Worm (Caenorhabditis elegans): ENCODE results near the gene W01C9.2.

The W01C9.2 gene

ce11 chrII:8546975-8547374 is 10.8 kb downstream of the W01C9.2 start:
- peak; percentile 54 for TF ChIP-seq K09A11.1 (tag; optimal IDR thresholded peaks at IDR 0.05; ENCODE audit: insufficient read depth)
- peak; percentile 63 for TF ChIP-seq sdc-2 (tag; optimal IDR thresholded peaks at IDR 0.05)
- peak; percentile 59 for TF ChIP-seq Y22D7AL.16 (tag; optimal IDR thresholded peaks at IDR 0.05)
- TF ChIP-seq tbx-2 (tag; optimal IDR thresholded peaks at IDR 0.05), result peak; percentile 88
- no peak for TF ChIP-seq lim-6 (tag; optimal IDR thresholded peaks at IDR 0.05)
- TF ChIP-seq ets-4 (tag; optimal IDR thresholded peaks at IDR 0.05), result peak; percentile 71
- TF ChIP-seq rnt-1 (tag; optimal IDR thresholded peaks at IDR 0.05), result peak; percentile 79
- peak; percentile 89 for TF ChIP-seq dve-1 (tag; optimal IDR thresholded peaks at IDR 0.05)
- TF ChIP-seq ceh-9 (tag; optimal IDR thresholded peaks at IDR 0.05), result peak; percentile 33
- TF ChIP-seq lin-11 (tag; optimal IDR thresholded peaks at IDR 0.05), result peak; percentile 83
- no peak for TF ChIP-seq fkh-10 (GFP tag; optimal IDR thresholded peaks at IDR 0.05)
- peak; percentile 82 for TF ChIP-seq ceh-48 (tag; optimal IDR thresholded peaks at IDR 0.05)
- TF ChIP-seq T23F11.4 (GFP tag; optimal IDR thresholded peaks at IDR 0.05), result peak; percentile 61
- TF ChIP-seq F13H6.1 (tag; optimal IDR thresholded peaks at IDR 0.05), result peak; percentile 46
- TF ChIP-seq ceh-45 (GFP tag; IDR thresholded peaks at IDR 0.05), result peak; percentile 76; the same call in 1 of the 2 replicates
- TF ChIP-seq unc-86 (tag; optimal IDR thresholded peaks at IDR 0.05), result peak; percentile 80
- peak; percentile 33 for TF ChIP-seq zip-5 (tag; optimal IDR thresholded peaks at IDR 0.05)
- peak; percentile 51 for TF ChIP-seq nfya-1 (tag; optimal IDR thresholded peaks at IDR 0.05)
- TF ChIP-seq ref-2 (tag; optimal IDR thresholded peaks at IDR 0.05), result no peak
- TF ChIP-seq madf-2 (tag; optimal IDR thresholded peaks at IDR 0.05), result peak; percentile 67
- TF ChIP-seq hlh-6 (tag; optimal IDR thresholded peaks at IDR 0.05), result peak; percentile 85
- peak; percentile 81 for TF ChIP-seq ceh-19 (GFP tag; optimal IDR thresholded peaks at IDR 0.05)
- peak; percentile 83 for TF ChIP-seq eyg-1 (tag; optimal IDR thresholded peaks at IDR 0.05)
- TF ChIP-seq pat-9 (tag; optimal IDR thresholded peaks at IDR 0.05), result peak; percentile 83
- peak; percentile 49 for TF ChIP-seq pqm-1 (tag; optimal IDR thresholded peaks at IDR 0.05)
- TF ChIP-seq ama-1 (optimal IDR thresholded peaks at IDR 0.05), result no peak
- no peak for TF ChIP-seq nhr-11 (tag; optimal IDR thresholded peaks at IDR 0.05)
- no peak for TF ChIP-seq elt-4 (tag; optimal IDR thresholded peaks at IDR 0.05)
- peak; percentile 82 for TF ChIP-seq hlh-13 (GFP tag; optimal IDR thresholded peaks at IDR 0.05)
- TF ChIP-seq ceh-24 (tag; optimal IDR thresholded peaks at IDR 0.05), result peak; percentile 65
- peak; percentile 23 for TF ChIP-seq odd-2 (tag; optimal IDR thresholded peaks at IDR 0.05)
- TF ChIP-seq tbx-7 (tag; optimal IDR thresholded peaks at IDR 0.05), result peak; percentile 70
- peak; percentile 78 for TF ChIP-seq fkh-6 (tag; optimal IDR thresholded peaks at IDR 0.05)
- peak; percentile 28 for TF ChIP-seq ceh-30 (tag; optimal IDR thresholded peaks at IDR 0.05)
- TF ChIP-seq ceh-6 (GFP tag; optimal IDR thresholded peaks at IDR 0.05), result peak; percentile 87
- peak; percentile 71; the same call in 1 of the 2 replicates for TF ChIP-seq unc-3 (GFP tag; conservative IDR thresholded peaks at IDR 0.05)
- peak; percentile 75 for TF ChIP-seq unc-3 (tag; optimal IDR thresholded peaks at IDR 0.05)
- TF ChIP-seq ztf-16 (tag; optimal IDR thresholded peaks at IDR 0.05), result peak; percentile 75
- TF ChIP-seq unc-42 (tag; optimal IDR thresholded peaks at IDR 0.05), result peak; percentile 6
- peak; percentile 78 for TF ChIP-seq C38D4.7 (GFP tag; optimal IDR thresholded peaks at IDR 0.05)
- TF ChIP-seq elt-2 (tag; optimal IDR thresholded peaks at IDR 0.05), result peak; percentile 92
- TF ChIP-seq sox-4 (tag; optimal IDR thresholded peaks at IDR 0.05), result peak; percentile 84
- TF ChIP-seq ceh-31 (tag; optimal IDR thresholded peaks at IDR 0.05), result peak; percentile 66
- peak; percentile 61 for TF ChIP-seq hlh-15 (tag; optimal IDR thresholded peaks at IDR 0.05)
- peak; percentile 74 for TF ChIP-seq ceh-2 (tag; optimal IDR thresholded peaks at IDR 0.05)
- TF ChIP-seq pros-1 (tag; optimal IDR thresholded peaks at IDR 0.05), result no peak
- no peak for TF ChIP-seq unc-55 (GFP tag; optimal IDR thresholded peaks at IDR 0.05)
- TF ChIP-seq gmeb-2 (tag; optimal IDR thresholded peaks at IDR 0.05), result peak; percentile 86
- TF ChIP-seq syd-9 (tag; optimal IDR thresholded peaks at IDR 0.05), result peak; percentile 78
- peak; percentile 72 for TF ChIP-seq fax-1 (tag; optimal IDR thresholded peaks at IDR 0.05)
- TF ChIP-seq che-1 (tag; optimal IDR thresholded peaks at IDR 0.05), result peak; percentile 88
- peak; percentile 55 for TF ChIP-seq npax-4 (tag; optimal IDR thresholded peaks at IDR 0.05)
- peak; percentile 74 for TF ChIP-seq sox-2 (GFP tag; IDR thresholded peaks at IDR 0.05)
- TF ChIP-seq ceh-14 (tag; optimal IDR thresholded peaks at IDR 0.05), result peak; percentile 59
